Worm (Caenorhabditis elegans): ENCODE results near the gene C28G1.2.
A peak's percentile ranks its signal among the peaks of the same experiment; 100 is the strongest.

The C28G1.2 gene

ce11 chrX:8835405-8835804 lies 411 bp upstream of the C28G1.2 start, which contains the start of gene sec-15:
Gene sec-15, minus strand, starts transcription at chrX:8835715.
- no peak for TF ChIP-seq elt-1 (tag; optimal IDR thresholded peaks at IDR 0.05)
- TF ChIP-seq snpc-4 (tag; optimal IDR thresholded peaks at IDR 0.05), result no peak
- TF ChIP-seq pqm-1 (tag; optimal IDR thresholded peaks at IDR 0.05), result peak; percentile 14
- peak; percentile 61 for TF ChIP-seq elt-2 (tag; optimal IDR thresholded peaks at IDR 0.05)
- no peak for TF ChIP-seq ZK546.5 (tag; optimal IDR thresholded peaks at IDR 0.05)

DNA sequence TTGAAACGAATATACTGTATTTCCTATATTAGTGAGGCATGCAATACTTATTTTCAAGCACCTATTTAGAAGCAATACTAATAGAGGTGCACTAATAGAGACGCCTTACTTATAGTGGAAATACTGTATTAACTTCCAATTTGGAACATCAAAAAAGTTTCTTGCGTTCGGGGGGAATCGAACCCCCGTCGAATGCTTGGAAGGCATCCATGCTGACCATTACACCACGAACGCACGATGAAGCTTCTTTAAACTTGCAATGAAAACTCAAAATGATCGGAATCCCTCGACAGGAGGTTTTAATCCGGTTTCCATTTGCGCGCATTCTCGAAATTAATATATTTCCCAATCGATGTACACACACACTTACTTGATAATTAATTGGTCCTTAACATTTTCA lies 2.4 kb downstream of the C28G1.2 start:
- TF ChIP-seq sea-2 (GFP tag; optimal IDR thresholded peaks at IDR 0.05) (no peak), nhr-43 (tag; optimal IDR thresholded peaks at IDR 0.05; ENCODE audit: poor library complexity, severe bottlenecking) (peak; percentile 18), nfya-1 (tag; optimal IDR thresholded peaks at IDR 0.05; ENCODE audit: insufficient read depth) (peak; percentile 6)

ce11 chrX:8843988-8844387 lies 8.2 kb downstream of the C28G1.2 start, which contains the start of gene ubc-23:
Gene ubc-23, plus strand, starts transcription at chrX:8844288.
- no peak for TF ChIP-seq nfya-1 (tag; optimal IDR thresholded peaks at IDR 0.05; ENCODE audit: insufficient read depth)
- TF ChIP-seq aly-2 (tag; optimal IDR thresholded peaks at IDR 0.05), result no peak
- no peak for TF ChIP-seq ztf-4 (tag; optimal IDR thresholded peaks at IDR 0.05)
- no peak for TF ChIP-seq nhr-28 (tag; optimal IDR thresholded peaks at IDR 0.05)
- peak; percentile 1 for TF ChIP-seq pha-4 (tag; optimal IDR thresholded peaks at IDR 0.05)

DNA sequence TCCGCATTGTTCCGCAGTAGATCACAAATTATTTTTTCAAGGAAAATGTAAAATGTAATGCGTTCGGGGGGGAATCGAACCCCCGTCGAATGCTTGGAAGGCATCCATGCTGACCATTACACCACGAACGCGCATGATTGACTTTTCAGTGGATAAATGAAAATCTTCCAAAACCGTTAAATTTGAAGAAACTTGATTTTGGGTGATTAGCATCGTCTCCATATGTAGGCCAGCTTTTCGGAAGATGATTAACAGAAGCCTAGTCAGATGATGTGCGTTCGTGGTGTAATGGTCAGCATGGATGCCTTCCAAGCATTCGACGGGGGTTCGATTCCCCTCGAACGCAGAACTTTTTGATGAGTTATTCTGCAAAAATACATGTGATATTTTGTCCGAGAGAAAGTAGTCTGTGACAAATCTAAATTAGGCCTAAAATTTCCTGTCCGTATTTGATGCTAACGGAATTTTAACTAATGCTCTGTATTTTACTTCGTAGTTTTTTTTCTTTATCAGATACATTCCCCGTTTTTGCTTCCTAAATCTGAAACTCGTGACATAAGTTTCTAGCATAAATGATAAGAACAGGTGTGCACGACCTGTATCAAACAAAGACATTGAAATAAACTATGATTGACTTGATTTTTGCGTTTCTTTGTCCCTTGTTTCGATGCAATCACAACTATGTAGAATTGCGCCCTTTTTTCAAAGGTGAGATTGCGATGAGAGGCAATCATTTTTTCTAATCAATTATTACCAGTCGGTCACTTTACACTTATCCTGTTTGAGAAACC lies 10.8 kb downstream of the C28G1.2 start, which contains the start of gene C28G1.10:
C28G1.10 (plus strand) TSS at position 676 of the 791 bp plus-strand sequence.
- TF ChIP-seq pha-4 (tag; optimal IDR thresholded peaks at IDR 0.05) (peak; percentile 6), mdl-1 (tag; optimal IDR thresholded peaks at IDR 0.05) (no peak), nhr-43 (tag; optimal IDR thresholded peaks at IDR 0.05; ENCODE audit: poor library complexity, severe bottlenecking) (peak; percentile 73), pqm-1 (tag; optimal IDR thresholded peaks at IDR 0.05) (peak; percentile 84), fos-1 (tag; optimal IDR thresholded peaks at IDR 0.05) (no peak), ceh-16 (tag; optimal IDR thresholded peaks at IDR 0.05) (no peak), elt-1 (tag; optimal IDR thresholded peaks at IDR 0.05) (no peak), egl-5 (tag; optimal IDR thresholded peaks at IDR 0.05) (no peak), elt-2 (tag; optimal IDR thresholded peaks at IDR 0.05) (peak; percentile 85), nhr-25 (tag; optimal IDR thresholded peaks at IDR 0.05) (peak; percentile 46), nhr-12 (tag; optimal IDR thresholded peaks at IDR 0.05) (no peak), elt-3 (tag; optimal IDR thresholded peaks at IDR 0.05) (no peak), ztf-11 (tag; optimal IDR thresholded peaks at IDR 0.05) (no peak), tbx-2 (tag; optimal IDR thresholded peaks at IDR 0.05) (no peak), fkh-2 (tag; optimal IDR thresholded peaks at IDR 0.05) (no peak)

DNA sequence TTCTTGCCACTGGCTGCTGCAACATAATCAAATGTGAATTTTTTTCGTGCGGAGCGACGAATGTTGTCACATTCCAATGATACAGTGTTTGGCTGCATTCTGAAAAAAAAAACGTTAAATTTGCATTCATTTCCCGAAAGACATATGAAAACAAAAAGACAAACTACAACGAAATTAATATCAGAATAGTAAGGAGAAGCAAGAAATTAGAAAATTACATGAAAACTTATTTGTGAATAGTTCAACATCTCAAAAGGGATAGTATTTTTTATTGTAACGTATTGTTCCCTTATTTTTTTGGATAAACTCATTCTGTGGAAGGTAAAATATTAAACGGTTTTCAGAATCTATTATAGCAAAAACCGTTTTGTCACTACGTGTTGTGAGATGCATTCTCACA lies 17.7 kb downstream of the C28G1.2 start, which contains the start of gene sprp-4:
sprp-4 (minus strand) TSS at position 101 of the 400 bp plus-strand sequence.
- no peak for TF ChIP-seq nhr-76 (tag; optimal IDR thresholded peaks at IDR 0.05)
- TF ChIP-seq nhr-25 (tag; optimal IDR thresholded peaks at IDR 0.05), result no peak
- TF ChIP-seq nhr-77 (tag; optimal IDR thresholded peaks at IDR 0.05), result no peak
- no peak for TF ChIP-seq elt-2 (tag; optimal IDR thresholded peaks at IDR 0.05)
- TF ChIP-seq ceh-28 (tag; optimal IDR thresholded peaks at IDR 0.05), result no peak
- no peak for TF ChIP-seq nhr-67 (tag; optimal IDR thresholded peaks at IDR 0.05)
- no peak for TF ChIP-seq lin-39 (tag; optimal IDR thresholded peaks at IDR 0.05)
- TF ChIP-seq tbx-2 (tag; optimal IDR thresholded peaks at IDR 0.05), result no peak
- no peak for TF ChIP-seq nhr-43 (tag; optimal IDR thresholded peaks at IDR 0.05; ENCODE audit: poor library complexity, severe bottlenecking)
- TF ChIP-seq nhr-28 (tag; optimal IDR thresholded peaks at IDR 0.05), result no peak
- TF ChIP-seq nhr-23 (tag; optimal IDR thresholded peaks at IDR 0.05), result no peak
- TF ChIP-seq mdl-1 (tag; optimal IDR thresholded peaks at IDR 0.05), result no peak
- no peak for TF ChIP-seq aly-2 (tag; optimal IDR thresholded peaks at IDR 0.05)
- no peak for TF ChIP-seq hmg-11 (tag; optimal IDR thresholded peaks at IDR 0.05)
- TF ChIP-seq daf-12 (tag; optimal IDR thresholded peaks at IDR 0.05), result no peak
- no peak for TF ChIP-seq fkh-10 (GFP tag; optimal IDR thresholded peaks at IDR 0.05)
